Fruit fly (Drosophila melanogaster): ENCODE data around the gene CG31199.
A peak's percentile ranks its signal among the peaks of the same experiment; 100 is the strongest.

CG31199 gene

dm6 chr3R:20783714-20784435 lies 40.2 kb upstream of the CG31199 start:
- TF ChIP-seq Pif1A (GFP tag; optimal IDR thresholded peaks at IDR 0.05) (peak; percentile 69), CG12605 (GFP tag; IDR thresholded peaks at IDR 0.05) (peak; percentile 59), CG14655 (GFP tag; optimal IDR thresholded peaks at IDR 0.05) (peak; percentile 65), CG8159 (tag; optimal IDR thresholded peaks at IDR 0.05) (peak; percentile 54), rn (GFP tag; IDR thresholded peaks at IDR 0.05) (no peak), CG34367 (tag; optimal IDR thresholded peaks at IDR 0.05) (peak; percentile 21), CG4496 (GFP tag; IDR thresholded peaks at IDR 0.05) (peak; percentile 36; the same call in 2 of the 3 replicates), CG13204 (GFP tag; optimal IDR thresholded peaks at IDR 0.05) (peak; percentile 61), D1 (tag; optimal IDR thresholded peaks at IDR 0.05) (peak; percentile 15), CG15710 (tag; optimal IDR thresholded peaks at IDR 0.05) (peak; percentile 42), CG8301 (tag; optimal IDR thresholded peaks at IDR 0.05) (peak; percentile 51), CG17806 (tag; optimal IDR thresholded peaks at IDR 0.05) (peak; percentile 34), fd96Ca (GFP tag; IDR thresholded peaks at IDR 0.05) (peak; percentile 77; the same call in 2 of the 3 replicates), Snoo (tag; optimal IDR thresholded peaks at IDR 0.05) (peak; percentile 10), gl (tag; optimal IDR thresholded peaks at IDR 0.05) (peak; percentile 28), CG9948 (tag; optimal IDR thresholded peaks at IDR 0.05) (peak; percentile 39), Pif1B (GFP tag; optimal IDR thresholded peaks at IDR 0.05) (peak; percentile 63), EcR (GFP tag; optimal IDR thresholded peaks at IDR 0.05) (no peak), CG10348 (GFP tag; IDR thresholded peaks at IDR 0.05) (0 out of 2 replicates have a peak, but pooled peaks have one; percentile 10), Ets98B (GFP tag; IDR thresholded peaks at IDR 0.05) (peak; percentile 63), CG32121 (GFP tag; IDR thresholded peaks at IDR 0.05) (peak; percentile 69)

dm6 chr3R:20782655-20783105 lies 39.0 kb upstream of the CG31199 start:
- no peak for TF ChIP-seq Pif1A (GFP tag; optimal IDR thresholded peaks at IDR 0.05)
- TF ChIP-seq Snoo (tag; optimal IDR thresholded peaks at IDR 0.05), result peak; percentile 31
- TF ChIP-seq gl (tag; optimal IDR thresholded peaks at IDR 0.05), result no peak
- TF ChIP-seq CG32121 (GFP tag; IDR thresholded peaks at IDR 0.05), result peak; percentile 93
- peak; percentile 85 for TF ChIP-seq CG12605 (GFP tag; IDR thresholded peaks at IDR 0.05)
- no peak for TF ChIP-seq CG8159 (tag; optimal IDR thresholded peaks at IDR 0.05)
- peak; percentile 96 for TF ChIP-seq Ets98B (GFP tag; IDR thresholded peaks at IDR 0.05)
- no peak for TF ChIP-seq CG8301 (tag; optimal IDR thresholded peaks at IDR 0.05)
- peak; percentile 18 for TF ChIP-seq EcR (GFP tag; optimal IDR thresholded peaks at IDR 0.05)
- TF ChIP-seq Pif1B (GFP tag; optimal IDR thresholded peaks at IDR 0.05), result peak; percentile 60
- peak; percentile 95 for TF ChIP-seq fd96Ca (GFP tag; IDR thresholded peaks at IDR 0.05)
- TF ChIP-seq CG9948 (tag; optimal IDR thresholded peaks at IDR 0.05), result no peak
- peak; percentile 82 for TF ChIP-seq CG13204 (GFP tag; optimal IDR thresholded peaks at IDR 0.05)
- TF ChIP-seq CG4496 (GFP tag; IDR thresholded peaks at IDR 0.05), result peak; percentile 86
- TF ChIP-seq rn (GFP tag; IDR thresholded peaks at IDR 0.05), result no peak

dm6 chr3R:20782104-20782654 lies 38.5 kb upstream of the CG31199 start:
- TF ChIP-seq rn (GFP tag; IDR thresholded peaks at IDR 0.05), result peak; percentile 8; the same call in 1 of the 2 replicates
- TF ChIP-seq CG34367 (tag; optimal IDR thresholded peaks at IDR 0.05), result peak; percentile 88
- no peak for TF ChIP-seq EcR (GFP tag; optimal IDR thresholded peaks at IDR 0.05)
- TF ChIP-seq CG8301 (tag; optimal IDR thresholded peaks at IDR 0.05), result peak; percentile 90
- peak; percentile 79 for TF ChIP-seq Pif1A (GFP tag; optimal IDR thresholded peaks at IDR 0.05)
- no peak for TF ChIP-seq CG10348 (GFP tag; IDR thresholded peaks at IDR 0.05)
- peak; percentile 96 for TF ChIP-seq CG8159 (tag; optimal IDR thresholded peaks at IDR 0.05)
- peak; percentile 81; the same call in 2 of the 3 replicates for TF ChIP-seq CG4496 (GFP tag; IDR thresholded peaks at IDR 0.05)
- peak; percentile 93 for TF ChIP-seq D1 (tag; optimal IDR thresholded peaks at IDR 0.05)
- TF ChIP-seq CG9948 (tag; optimal IDR thresholded peaks at IDR 0.05), result peak; percentile 97
- TF ChIP-seq CG14655 (GFP tag; optimal IDR thresholded peaks at IDR 0.05), result peak; percentile 96
- peak; percentile 81 for TF ChIP-seq Pif1B (GFP tag; optimal IDR thresholded peaks at IDR 0.05)
- TF ChIP-seq gl (tag; optimal IDR thresholded peaks at IDR 0.05), result peak; percentile 54
- TF ChIP-seq Ets98B (GFP tag; IDR thresholded peaks at IDR 0.05), result peak; percentile 30; the same call in 1 of the 2 replicates
- peak; percentile 65 for TF ChIP-seq CG32121 (GFP tag; IDR thresholded peaks at IDR 0.05)
- TF ChIP-seq CG15710 (tag; optimal IDR thresholded peaks at IDR 0.05), result peak; percentile 94
- 0 out of 3 replicates have a peak, but pooled peaks have one; percentile 27 for TF ChIP-seq fd96Ca (GFP tag; IDR thresholded peaks at IDR 0.05)
- peak; percentile 79 for TF ChIP-seq Snoo (tag; optimal IDR thresholded peaks at IDR 0.05)
- TF ChIP-seq CG12605 (GFP tag; IDR thresholded peaks at IDR 0.05), result peak; percentile 61
- peak; percentile 96 for TF ChIP-seq CG17806 (tag; optimal IDR thresholded peaks at IDR 0.05)
- peak; percentile 67 for TF ChIP-seq CG13204 (GFP tag; optimal IDR thresholded peaks at IDR 0.05)

dm6 chr3R:20779969-20780368 lies 36.3 kb upstream of the CG31199 start:
- TF ChIP-seq fd96Ca (GFP tag; IDR thresholded peaks at IDR 0.05) (peak; percentile 82), gl (tag; optimal IDR thresholded peaks at IDR 0.05) (peak; percentile 77), CG4496 (GFP tag; IDR thresholded peaks at IDR 0.05) (peak; percentile 91), CG9948 (tag; optimal IDR thresholded peaks at IDR 0.05) (no peak), D1 (tag; optimal IDR thresholded peaks at IDR 0.05) (no peak), Ets98B (GFP tag; IDR thresholded peaks at IDR 0.05) (peak; percentile 91), Pif1A (GFP tag; optimal IDR thresholded peaks at IDR 0.05) (peak; percentile 69), Pif1B (GFP tag; optimal IDR thresholded peaks at IDR 0.05) (peak; percentile 62), CG34367 (tag; optimal IDR thresholded peaks at IDR 0.05) (peak; percentile 29), CG8159 (tag; optimal IDR thresholded peaks at IDR 0.05) (peak; percentile 35), CG10348 (GFP tag; IDR thresholded peaks at IDR 0.05) (no peak), CG32121 (GFP tag; IDR thresholded peaks at IDR 0.05) (peak; percentile 89), CG13204 (GFP tag; optimal IDR thresholded peaks at IDR 0.05) (peak; percentile 95), Snoo (tag; optimal IDR thresholded peaks at IDR 0.05) (peak; percentile 48), CG8301 (tag; optimal IDR thresholded peaks at IDR 0.05) (peak; percentile 30), CG15710 (tag; optimal IDR thresholded peaks at IDR 0.05) (peak; percentile 43), EcR (GFP tag; optimal IDR thresholded peaks at IDR 0.05) (peak; percentile 84), rn (GFP tag; IDR thresholded peaks at IDR 0.05) (0 out of 2 replicates have a peak, but pooled peaks have one; percentile 8), CG17806 (tag; optimal IDR thresholded peaks at IDR 0.05) (peak; percentile 42), CG14655 (GFP tag; optimal IDR thresholded peaks at IDR 0.05) (peak; percentile 36), CG12605 (GFP tag; IDR thresholded peaks at IDR 0.05) (peak; percentile 84)
